Worm (Caenorhabditis elegans) whole organism, late embryonic: ENCODE measurements around the gene rps-3.
"Not testable (repeated sequence)": the region's sequence is repeated elsewhere in the genome, so short reads cannot be mapped to it uniquely, and the experiment has no call there.

Experiments
- ceh-18 ChIP-seq: sonication (generic microtip); optimal IDR thresholded peaks from 2 replicates; lab custom pipeline; 2016; ENCODE audit warnings: missing genetic modification characterization, missing compliant biosample characterization
- dve-1 ChIP-seq: sonication (generic microtip); optimal IDR thresholded peaks from 2 replicates; lab custom pipeline; 2017; ENCODE audit warnings: antibody characterized with exemption, mild to moderate bottlenecking, missing genetic modification characterization, missing compliant biosample characterization
- elt-4 ChIP-seq: sonication (generic microtip); optimal IDR thresholded peaks from 2 replicates; lab custom pipeline; 2016; ENCODE audit warnings: missing genetic modification characterization, missing compliant biosample characterization
- fkh-6 ChIP-seq: sonication (generic microtip); optimal IDR thresholded peaks from 2 replicates; lab custom pipeline; 2016; ENCODE audit warnings: missing genetic modification characterization, missing compliant biosample characterization
- lin-11 ChIP-seq: fragments of 200-800 bp; sonication (Bioruptor generic); optimal IDR thresholded peaks from 2 replicates; lab custom pipeline; 2018; ENCODE audit warnings: mild to moderate bottlenecking, missing genetic modification characterization, missing compliant biosample characterization
- mec-3 ChIP-seq: sonication (generic microtip); optimal IDR thresholded peaks from 2 replicates; lab custom pipeline; 2016; ENCODE audit warnings: borderline replicate concordance, missing genetic modification characterization, missing compliant biosample characterization
- npax-4 ChIP-seq: sonication (generic microtip); optimal IDR thresholded peaks from 2 replicates; lab custom pipeline; 2016; ENCODE audit warnings: missing genetic modification characterization, missing compliant biosample characterization
- pha-4 ChIP-seq: fragments of 150-350 bp; optimal IDR thresholded peaks from 2 replicates; lab custom pipeline; 2018; ENCODE audit warnings: missing biosample characterization, missing genetic modification reagents, missing genetic modification characterization
- pqm-1 ChIP-seq: sonication (generic microtip); optimal IDR thresholded peaks from 2 replicates; lab custom pipeline; 2016; ENCODE audit warnings: missing genetic modification characterization, missing compliant biosample characterization
- ref-2 ChIP-seq: sonication (generic microtip); optimal IDR thresholded peaks from 2 replicates; lab custom pipeline; 2016; ENCODE audit warnings: missing genetic modification characterization, missing compliant biosample characterization
- unc-55 ChIP-seq: sonication (generic microtip); optimal IDR thresholded peaks from 2 replicates; lab custom pipeline; 2017; ENCODE audit warnings: missing biosample characterization, missing genetic modification reagents, missing genetic modification characterization

- TF ChIP-seq mec-3 (tag; lab: Kevin White, UChicago); unc-55 (GFP tag; lab: Kevin White, UChicago); fkh-6 (tag; lab: Kevin White, UChicago); ceh-18 (tag; lab: Kevin White, UChicago); ref-2 (tag; lab: Kevin White, UChicago); dve-1 (tag; lab: Kevin White, UChicago); pqm-1 (tag; lab: Kevin White, UChicago); npax-4 (tag; lab: Kevin White, UChicago); lin-11 (tag; lab: Kevin White, UChicago); elt-4 (tag; lab: Kevin White, UChicago); pha-4 (tag; lab: Kevin White, UChicago): not testable (repeated sequence)
Measured at ce11 chrIII:6188020-6188419, 18.6 kb upstream of the rps-3 start.
